Worm (Caenorhabditis elegans): ENCODE results near the gene B0001.7.

Gene B0001.7

DNA sequence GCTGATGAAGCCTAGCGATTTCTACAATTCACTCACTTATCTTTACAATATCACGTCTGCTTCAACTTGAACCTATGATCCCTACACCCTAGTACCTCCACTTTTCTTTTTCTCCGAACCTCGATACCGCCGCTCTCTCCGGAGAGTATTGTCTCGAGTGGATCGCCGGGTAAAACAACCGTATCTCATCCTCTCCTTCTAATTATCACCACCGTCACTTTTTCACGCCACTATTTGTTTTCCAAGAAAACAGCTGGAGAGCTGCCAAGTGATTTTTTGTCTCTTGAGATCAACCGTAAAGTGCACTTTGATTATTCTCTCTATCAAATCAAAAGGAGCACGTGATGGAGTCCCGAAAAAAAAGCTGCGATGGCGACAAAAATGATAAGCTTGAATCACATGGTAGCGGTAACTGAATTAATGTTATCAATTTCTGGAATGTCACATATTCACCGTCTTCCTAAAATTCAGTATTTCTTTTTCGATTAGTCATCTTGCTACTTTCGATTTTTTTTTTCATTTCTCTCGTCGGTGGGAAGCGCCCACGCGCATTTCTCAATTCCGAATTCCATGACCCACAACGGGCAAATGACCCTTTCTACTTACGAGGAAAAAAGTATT, 45.6 kb upstream of the B0001.7 start (continued):
- TF ChIP-seq xnd-1 (tag; optimal IDR thresholded peaks at IDR 0.05): no peak
- peak; percentile 21 for TF ChIP-seq nhr-90 (tag; optimal IDR thresholded peaks at IDR 0.05)
- TF ChIP-seq ztf-28 (GFP tag; IDR thresholded peaks at IDR 0.05): no peak
- TF ChIP-seq nhr-80 (tag; optimal IDR thresholded peaks at IDR 0.05): peak; percentile 66
- TF ChIP-seq let-607 (tag; optimal IDR thresholded peaks at IDR 0.05): peak in 1 of 2 experiments; percentile 18
- no peak for TF ChIP-seq nfya-2 (GFP tag; IDR thresholded peaks at IDR 0.05)
- TF ChIP-seq dox-1 (GFP tag; IDR thresholded peaks at IDR 0.05): 0 out of 2 replicates have a peak, but pooled peaks have one; percentile 5
- no peak for TF ChIP-seq tbp1 (GFP tag; optimal IDR thresholded peaks at IDR 0.05)
- TF ChIP-seq mxl-1 (tag; optimal IDR thresholded peaks at IDR 0.05): no peak

DNA sequence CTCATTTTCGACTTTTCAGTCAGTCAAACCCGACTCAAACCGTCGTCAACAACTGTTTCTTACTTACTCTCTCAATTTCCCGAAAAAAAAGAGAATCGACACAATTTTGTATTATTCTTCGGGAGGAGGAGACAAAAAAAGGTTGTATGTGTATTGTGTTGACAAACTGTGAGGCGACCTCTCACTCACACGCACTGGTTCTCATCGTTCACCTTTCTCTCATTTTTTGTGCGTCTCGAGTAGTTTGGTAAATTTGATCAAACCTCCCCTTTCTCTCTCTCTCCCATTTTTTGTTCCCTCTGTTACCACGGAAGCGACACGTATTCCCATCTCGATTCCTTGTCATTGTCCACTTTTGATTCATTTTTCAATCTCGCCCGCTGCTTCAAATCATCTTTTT, 44.8 kb upstream of the B0001.7 start:
- TF ChIP-seq efl-1 (GFP tag; optimal IDR thresholded peaks at IDR 0.05): no peak
- 0 out of 2 replicates have a peak, but pooled peaks have one; percentile 28 for TF ChIP-seq nfyb-1 (GFP tag; IDR thresholded peaks at IDR 0.05)
- peak; percentile 53 for TF ChIP-seq ceh-27 (GFP tag; optimal IDR thresholded peaks at IDR 0.05)

DNA sequence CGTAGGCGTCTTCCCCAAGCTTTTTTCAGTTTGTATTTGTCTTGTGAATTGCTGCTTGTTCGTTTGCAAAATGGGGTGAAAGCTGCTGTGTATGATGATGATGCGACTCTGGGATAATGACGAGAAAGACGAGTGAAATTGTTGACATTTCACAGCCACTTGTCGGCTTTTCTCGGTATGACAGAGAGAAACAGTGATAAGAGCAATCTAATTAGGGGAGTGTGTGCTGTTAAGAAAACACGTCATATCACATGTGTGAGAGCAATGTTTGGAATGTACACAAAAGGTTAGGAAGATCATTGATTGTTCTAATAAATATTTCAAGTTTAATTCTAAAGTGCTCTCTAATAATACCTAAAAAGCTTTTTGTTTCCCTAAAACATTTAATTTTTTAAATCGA, 43.6 kb upstream of the B0001.7 start:
- TF ChIP-seq unc-62 (GFP tag; optimal IDR thresholded peaks at IDR 0.05) (peak; percentile 39), chd-7 (tag; optimal IDR thresholded peaks at IDR 0.05) (peak; percentile 39), B0035.1 (tag; optimal IDR thresholded peaks at IDR 0.05) (no peak), pbrm-1 (GFP tag; IDR thresholded peaks at IDR 0.05) (0 out of 2 replicates have a peak, but pooled peaks have one; percentile 15), fkh-3 (tag; optimal IDR thresholded peaks at IDR 0.05) (no peak), dox-1 (GFP tag; IDR thresholded peaks at IDR 0.05) (0 out of 2 replicates have a peak, but pooled peaks have one; percentile 24), nhr-80 (tag; optimal IDR thresholded peaks at IDR 0.05) (peak; percentile 38), ceh-40 (GFP tag; IDR thresholded peaks at IDR 0.05) (no peak), let-526 (GFP tag; IDR thresholded peaks at IDR 0.05) (no peak), Y95B8A.8 (GFP tag; IDR thresholded peaks at IDR 0.05) (0 out of 2 replicates have a peak, but pooled peaks have one; percentile 23), madf-8 (GFP tag; conservative IDR thresholded peaks at IDR 0.05) (no peak), ztf-26 (tag; optimal IDR thresholded peaks at IDR 0.05) (no peak), pha-4 (tag; optimal IDR thresholded peaks at IDR 0.05) (peak; percentile 70), nfyb-1 (GFP tag; IDR thresholded peaks at IDR 0.05) (peak; percentile 9; the same call in 1 of the 2 replicates), atf-7 (tag; optimal IDR thresholded peaks at IDR 0.05) (peak; percentile 78), attf-5 (GFP tag; optimal IDR thresholded peaks at IDR 0.05) (no peak), ztf-25 (GFP tag; IDR thresholded peaks at IDR 0.05) (no peak), lir-1 (GFP tag; conservative IDR thresholded peaks at IDR 0.05) (0 out of 2 replicates have a peak, but pooled peaks have one; percentile 37), ceh-91 (GFP tag; IDR thresholded peaks at IDR 0.05) (no peak), B0019.2 (GFP tag; conservative IDR thresholded peaks at IDR 0.05) (no peak)

DNA sequence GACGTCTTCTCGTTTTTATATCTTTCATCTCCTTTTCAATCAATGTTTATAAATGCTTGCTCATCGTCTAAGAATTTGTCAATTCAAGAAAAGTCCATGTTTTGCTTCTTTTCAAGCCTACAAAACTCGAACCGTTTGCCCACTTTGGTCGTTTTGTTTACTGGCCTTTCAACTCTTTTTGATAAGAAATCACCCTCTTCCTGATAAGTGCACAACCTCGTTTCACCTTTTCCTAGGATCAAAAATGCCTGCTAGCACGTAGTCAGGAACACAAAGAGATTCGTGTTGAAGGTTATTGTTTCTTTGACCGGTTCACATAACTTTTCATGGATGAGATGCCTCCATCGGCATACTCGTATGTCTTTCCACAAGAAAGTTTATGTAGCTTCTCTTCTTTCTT, 42.6 kb upstream of the B0001.7 start:
- TF ChIP-seq nhr-80 (tag; optimal IDR thresholded peaks at IDR 0.05) (peak; percentile 42), rpc-1 (optimal IDR thresholded peaks at IDR 0.05) (no peak), rpc-1 (tag; optimal IDR thresholded peaks at IDR 0.05) (no peak)

DNA sequence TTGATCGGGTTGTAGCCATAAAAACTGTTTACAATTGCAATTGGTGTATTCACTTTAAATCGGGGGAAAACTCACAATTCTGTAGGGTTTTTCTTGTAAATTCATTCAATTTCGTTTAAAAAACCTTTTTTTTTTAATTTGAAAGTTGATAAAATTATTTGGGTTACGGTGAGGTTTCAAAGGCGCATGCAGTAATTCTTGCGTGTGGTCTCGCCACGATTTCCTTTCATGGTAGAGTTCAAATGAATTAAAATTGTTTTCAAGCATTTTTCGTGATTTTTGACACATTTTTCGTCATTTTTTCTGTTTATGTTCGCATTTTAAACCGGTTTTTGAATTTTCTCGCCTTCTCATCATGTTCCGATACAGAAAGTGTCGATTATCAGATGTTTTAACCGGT, 40.6 kb upstream of the B0001.7 start:
- TF ChIP-seq hmg-20 (GFP tag; IDR thresholded peaks at IDR 0.05): no peak
- peak; percentile 37; the same call in 1 of the 2 replicates for TF ChIP-seq attf-3 (GFP tag; conservative IDR thresholded peaks at IDR 0.05)
- no peak for TF ChIP-seq nhr-90 (tag; optimal IDR thresholded peaks at IDR 0.05)
- TF ChIP-seq hmg-1.2 (GFP tag; IDR thresholded peaks at IDR 0.05): no peak
- no peak for TF ChIP-seq T07F8.4 (tag; optimal IDR thresholded peaks at IDR 0.05)
- peak; percentile 14 for TF ChIP-seq him-1 (tag; optimal IDR thresholded peaks at IDR 0.05)
- peak; percentile 91 for TF ChIP-seq madf-6 (GFP tag; IDR thresholded peaks at IDR 0.05)
- TF ChIP-seq F33H1.4 (GFP tag; IDR thresholded peaks at IDR 0.05): peak; percentile 91
- no peak for TF ChIP-seq egrh-3 (GFP tag; IDR thresholded peaks at IDR 0.05)
- peak; percentile 70 for TF ChIP-seq madf-8 (GFP tag; conservative IDR thresholded peaks at IDR 0.05)
- peak; percentile 35 for TF ChIP-seq efl-1 (GFP tag; optimal IDR thresholded peaks at IDR 0.05)
- TF ChIP-seq D2030.7 (GFP tag; IDR thresholded peaks at IDR 0.05): peak; percentile 54; the same call in 1 of the 2 replicates
- TF ChIP-seq lin-54 (GFP tag; optimal IDR thresholded peaks at IDR 0.05): peak; percentile 58
- TF ChIP-seq lsl-1 (GFP tag; optimal IDR thresholded peaks at IDR 0.05): peak; percentile 93
- TF ChIP-seq xnd-1 (tag; optimal IDR thresholded peaks at IDR 0.05): peak; percentile 89
- TF ChIP-seq lin-26 (GFP tag; IDR thresholded peaks at IDR 0.05): no peak
